Fruit fly (Drosophila melanogaster) whole organism, wandering third instar larva: ENCODE data around the gene CG15546.
A peak's percentile ranks its signal among the peaks of the same experiment; 100 is the strongest.

Source experiments
- dmrt93B ChIP-seq: fragments of 200-800 bp; sonication (Bioruptor generic); optimal IDR thresholded peaks from 2 replicates; lab custom pipeline; 2018; ENCODE audit warnings: missing biosample characterization, mild to moderate bottlenecking, missing genetic modification characterization
- foxo ChIP-seq, 2 experiments: fragments of 200-800 bp; sonication (Bioruptor generic); optimal IDR thresholded peaks; 2 replicates in 1 of 2; 3 replicates in 1 of 2; lab custom pipeline; 2016 to 2017; ENCODE audit warnings: missing biosample characterization in 2 of 2, missing genetic modification characterization in 2 of 2
- lola ChIP-seq: fragments of >200 bp; optimal IDR thresholded peaks from 2 replicates; lab custom pipeline; 2017; ENCODE audit warnings: missing biosample characterization, missing genetic modification characterization
- rgr ChIP-seq: fragments of 200-800 bp; sonication (Bioruptor generic); optimal IDR thresholded peaks from 3 replicates; lab custom pipeline; 2016; ENCODE audit warnings: missing biosample characterization, mild to moderate bottlenecking, missing genetic modification characterization

DNA sequence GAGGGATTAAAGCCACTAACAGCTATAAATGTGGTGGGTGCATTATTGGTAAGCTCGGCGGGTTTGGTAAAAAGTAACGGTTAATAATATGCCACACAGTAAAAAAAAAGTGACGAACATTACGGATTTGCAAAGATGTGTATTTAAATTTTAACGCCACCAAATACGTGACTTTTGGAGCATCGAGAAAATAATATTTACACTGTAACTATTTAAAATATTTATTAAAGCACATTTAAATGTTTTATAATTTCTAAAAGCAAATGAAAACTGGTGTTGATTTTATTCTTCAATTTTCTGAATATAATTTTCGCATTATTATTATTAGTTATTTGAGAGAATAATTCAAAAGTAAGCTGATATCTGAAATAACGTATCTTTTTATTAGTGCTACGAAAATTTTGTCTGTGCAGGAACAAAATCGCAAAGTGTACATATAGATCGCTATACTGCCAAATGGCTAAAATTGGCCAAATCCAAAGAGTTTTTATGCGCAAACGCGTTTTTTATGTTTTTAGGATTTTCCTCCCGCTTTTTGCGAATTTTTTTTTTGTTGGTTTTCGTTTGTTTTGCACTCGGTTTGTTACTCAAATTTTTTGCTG, 47.5 kb downstream of the CG15546 start:
- TF ChIP-seq lola (GFP tag; lab: Kevin White, UChicago) = no peak
- TF ChIP-seq foxo (GFP tag; optimal IDR thresholded peaks at IDR 0.05; lab: Kevin White, UChicago) = peak in 1 of 2 experiments; percentile 7
- no peak for TF ChIP-seq dmrt93B (GFP tag; lab: Kevin White, UChicago)
- no peak for TF ChIP-seq rgr (GFP tag; lab: Kevin White, UChicago)
